Worm (Caenorhabditis elegans): ENCODE results near the gene C15C8.8.
A peak's percentile ranks its signal among the peaks of the same experiment; 100 is the strongest.

C15C8.8 gene

ce11 chrV:12711999-12712398 lies 40.3 kb downstream of the C15C8.8 start, which contains the start of gene R11D1.3:
R11D1.3 (minus strand) TSS chrV:12712099.
- no peak for TF ChIP-seq skn-1 (tag; optimal IDR thresholded peaks at IDR 0.05)
- no peak for TF ChIP-seq pqm-1 (tag; optimal IDR thresholded peaks at IDR 0.05)
- no peak for TF ChIP-seq nhr-25 (tag; optimal IDR thresholded peaks at IDR 0.05; ENCODE audit: borderline replicate concordance, insufficient read depth)
- TF ChIP-seq unc-62 (GFP tag; optimal IDR thresholded peaks at IDR 0.05 in 1 of 2): no peak
- TF ChIP-seq unc-62 (tag; optimal IDR thresholded peaks at IDR 0.05): no peak
- TF ChIP-seq dmd-6 (GFP tag; IDR thresholded peaks at IDR 0.05): no peak
- no peak for TF ChIP-seq dpl-1 (GFP tag; optimal IDR thresholded peaks at IDR 0.05)
- no peak for TF ChIP-seq nhr-237 (tag; optimal IDR thresholded peaks at IDR 0.05)
- TF ChIP-seq mxl-2 (GFP tag; conservative IDR thresholded peaks at IDR 0.05): no peak
- TF ChIP-seq ztf-7 (tag; optimal IDR thresholded peaks at IDR 0.05): no peak
- no peak for TF ChIP-seq mep-1 (tag; optimal IDR thresholded peaks at IDR 0.05)
- TF ChIP-seq lin-29 (GFP tag; IDR thresholded peaks at IDR 0.05): no peak
- TF ChIP-seq duxl-1 (tag; optimal IDR thresholded peaks at IDR 0.05; ENCODE audit: poor library complexity): no peak
- TF ChIP-seq F10B5.3 (tag; optimal IDR thresholded peaks at IDR 0.05): no peak
- TF ChIP-seq nhr-76 (tag; optimal IDR thresholded peaks at IDR 0.05): no peak

- TF ChIP-seq php-3 (GFP tag; IDR thresholded peaks at IDR 0.05): no peak
- TF ChIP-seq jun-1 (tag; optimal IDR thresholded peaks at IDR 0.05): no peak
- TF ChIP-seq madf-9 (GFP tag; conservative IDR thresholded peaks at IDR 0.05): no peak
These were observed 44.0 kb downstream of the C15C8.8 start, which contains the start of gene R11D1.2 for ce11 chrV:12708305-12708704. R11D1.2 (plus strand) TSS chrV:12708605.

ce11 chrV:12706511-12706910 lies 45.8 kb downstream of the C15C8.8 start:
- TF ChIP-seq lsy-2 (tag; optimal IDR thresholded peaks at IDR 0.05): no peak
- no peak for TF ChIP-seq nhr-25 (tag; optimal IDR thresholded peaks at IDR 0.05; ENCODE audit: borderline replicate concordance, insufficient read depth)
- TF ChIP-seq T20F7.1 (GFP tag; optimal IDR thresholded peaks at IDR 0.05): no peak
- no peak for TF ChIP-seq daf-19 (GFP tag; conservative IDR thresholded peaks at IDR 0.05)
- TF ChIP-seq dve-1 (tag; optimal IDR thresholded peaks at IDR 0.05; ENCODE audit: insufficient read depth): no peak
- TF ChIP-seq ZK337.2 (GFP tag; IDR thresholded peaks at IDR 0.05): no peak
- TF ChIP-seq aha-1 (tag): peak; percentile 80

ce11 chrV:12704077-12704476 lies 48.2 kb downstream of the C15C8.8 start, which contains the start of gene R11D1.1:
R11D1.1 (plus strand) TSS chrV:12704377.
- TF ChIP-seq unc-62 (GFP tag; optimal IDR thresholded peaks at IDR 0.05 in 1 of 2) (peak in 1 of 2 experiments; percentile 34), unc-62 (tag; optimal IDR thresholded peaks at IDR 0.05) (no peak), daf-8 (GFP tag; IDR thresholded peaks at IDR 0.05) (no peak)

Data from whole organism, L4 larva.